Fruit fly (Drosophila melanogaster) whole organism, adult: ENCODE measurements around the gene RpL34a.
A peak's percentile ranks its signal among the peaks of the same experiment; 100 is the strongest.

ENCODE experiments used
- CG11617 ChIP-seq: fragments of 200-800 bp; sonication (Bioruptor generic); optimal IDR thresholded peaks from 2 replicates; lab custom pipeline; 2017; ENCODE audit warnings: mild to moderate bottlenecking, missing biosample characterization, missing genetic modification reagents, missing genetic modification characterization
- CG12768 ChIP-seq: fragments of 200-800 bp; sonication (Bioruptor generic); optimal IDR thresholded peaks from 2 replicates; lab custom pipeline; 2017; ENCODE audit warnings: missing biosample characterization, missing genetic modification characterization, mild to moderate bottlenecking, moderate library complexity, missing genetic modification reagents
- CG14711 ChIP-seq: fragments of 200-800 bp; sonication (Bioruptor generic); optimal IDR thresholded peaks from 2 replicates; lab custom pipeline; 2018; ENCODE audit warnings: missing biosample characterization, mild to moderate bottlenecking, missing genetic modification characterization, moderate library complexity
- CG1620 ChIP-seq: fragments of 200-800 bp; sonication (Bioruptor generic); optimal IDR thresholded peaks from 2 replicates; lab custom pipeline; 2016; ENCODE audit warnings: missing biosample characterization, missing genetic modification characterization
- CG33017 ChIP-seq: fragments of 200-800 bp; sonication (Bioruptor generic); optimal IDR thresholded peaks from 2 replicates; lab custom pipeline; 2018; ENCODE audit warnings: missing biosample characterization, mild to moderate bottlenecking, missing genetic modification characterization, moderate library complexity
- CG5204 ChIP-seq: fragments of 200-800 bp; sonication (Bioruptor generic); optimal IDR thresholded peaks from 2 replicates; lab custom pipeline; 2016; ENCODE audit warnings: missing biosample characterization, missing genetic modification characterization
- CG7045 ChIP-seq: fragments of 200-800 bp; sonication (Bioruptor generic); optimal IDR thresholded peaks from 2 replicates; lab custom pipeline; 2017; ENCODE audit warnings: missing biosample characterization, mild to moderate bottlenecking, missing genetic modification characterization
- CG7101 ChIP-seq: fragments of 200-800 bp; sonication (Bioruptor generic); optimal IDR thresholded peaks from 2 replicates; lab custom pipeline; 2018; ENCODE audit warnings: missing biosample characterization, mild to moderate bottlenecking, missing genetic modification characterization, moderate library complexity
- Clk ChIP-seq: fragments of 200-800 bp; sonication (Bioruptor generic); optimal IDR thresholded peaks from 2 replicates; lab custom pipeline; 2017; ENCODE audit warnings: missing biosample characterization, missing genetic modification characterization
- Crg-1 ChIP-seq: fragments of 200-800 bp; sonication (Bioruptor generic); optimal IDR thresholded peaks from 2 replicates; lab custom pipeline; 2016; ENCODE audit warnings: missing biosample characterization, missing genetic modification characterization
- Hr96 ChIP-seq: fragments of 200-800 bp; sonication (Bioruptor generic); optimal IDR thresholded peaks from 2 replicates; lab custom pipeline; 2016; ENCODE audit warnings: missing biosample characterization, missing genetic modification characterization
- Mnt ChIP-seq: fragments of 200-800 bp; sonication (Bioruptor generic); optimal IDR thresholded peaks from 2 replicates; lab custom pipeline; 2016; ENCODE audit warnings: missing biosample characterization, mild to moderate bottlenecking, missing genetic modification characterization
- bab1 ChIP-seq: fragments of 200-800 bp; sonication (Bioruptor generic); optimal IDR thresholded peaks from 3 replicates; lab custom pipeline; 2019; ENCODE audit warnings: missing biosample characterization, mild to moderate bottlenecking, missing genetic modification characterization, moderate library complexity
- cic ChIP-seq: fragments of 200-800 bp; sonication (Bioruptor generic); optimal IDR thresholded peaks from 2 replicates; lab custom pipeline; 2017; ENCODE audit warnings: missing biosample characterization, mild to moderate bottlenecking, missing genetic modification characterization, moderate library complexity
- cnc ChIP-seq, 2 experiments: fragments of >200 bp; optimal IDR thresholded peaks; 2 replicates each; lab custom pipeline; 2017
- kay ChIP-seq: fragments of 200-800 bp; sonication (Bioruptor generic); peaks from one replicate; lab custom pipeline; 2016; ENCODE audit warnings: missing biosample characterization, missing genetic modification characterization, borderline replicate concordance
- ovo ChIP-seq: fragments of 200-800 bp; sonication (Bioruptor generic); optimal IDR thresholded peaks from 2 replicates; lab custom pipeline; 2016; ENCODE audit warnings: missing biosample characterization, missing genetic modification characterization
- pad ChIP-seq: fragments of 200-800 bp; sonication (Bioruptor generic); optimal IDR thresholded peaks from 3 replicates; lab custom pipeline; 2017; ENCODE audit warnings: missing biosample characterization, missing genetic modification characterization, mild to moderate bottlenecking, moderate library complexity, missing genetic modification reagents
- tj ChIP-seq: fragments of 200-800 bp; sonication (Bioruptor generic); optimal IDR thresholded peaks from 3 replicates; lab custom pipeline; 2017; ENCODE audit warnings: missing biosample characterization, mild to moderate bottlenecking, missing genetic modification characterization, moderate library complexity
- toe ChIP-seq: fragments of 200-800 bp; sonication (Bioruptor generic); optimal IDR thresholded peaks from 2 replicates; lab custom pipeline; 2016; ENCODE audit warnings: missing biosample characterization, missing genetic modification characterization

The RpL34a gene

DNA sequence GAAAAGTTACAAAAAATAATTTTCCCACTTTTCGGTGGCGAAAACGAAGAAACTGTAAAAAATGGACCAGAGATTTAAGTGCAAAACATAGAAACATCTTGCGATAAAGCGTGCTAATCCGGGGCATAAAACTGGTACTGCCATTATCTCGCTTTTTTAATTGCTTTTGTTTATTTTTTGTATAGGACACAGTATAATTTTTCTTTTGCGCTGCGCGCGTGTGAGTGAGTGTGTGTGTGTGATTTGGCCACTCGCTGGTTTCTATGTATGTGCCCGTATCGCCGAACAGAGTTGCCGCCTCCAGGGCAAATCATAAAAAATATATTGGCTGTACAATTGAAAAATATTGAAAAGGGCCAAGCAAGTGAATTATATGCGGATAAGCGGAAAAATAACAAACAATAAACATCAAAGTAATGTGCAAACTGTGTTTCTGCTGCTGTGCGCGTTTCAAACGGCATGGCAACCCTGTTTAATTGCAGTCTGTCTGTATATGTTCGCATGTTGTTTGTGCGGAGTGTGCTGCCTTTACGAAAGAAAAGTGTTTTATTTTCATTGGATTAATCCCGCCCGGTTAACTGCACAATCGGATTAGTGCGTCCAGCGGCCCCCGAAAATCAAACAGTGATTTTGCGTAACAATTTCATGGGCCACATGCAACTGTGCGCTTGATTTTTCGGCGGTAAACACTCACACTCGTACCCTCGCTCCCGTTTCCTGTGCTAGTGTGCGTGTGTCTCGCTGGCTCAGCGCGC, 16.8 kb downstream of the RpL34a start:
- TF ChIP-seq bab1 (GFP tag; lab: Kevin White, UChicago): peak; percentile 93
- no peak for TF ChIP-seq cnc (optimal IDR thresholded peaks at IDR 0.05; lab: Kevin White, UChicago)
- peak; percentile 91 for TF ChIP-seq Mnt (GFP tag; lab: Kevin White, UChicago)
- TF ChIP-seq toe (GFP tag; lab: Kevin White, UChicago): peak; percentile 96
- peak; percentile 100 for TF ChIP-seq CG14711 (tag; lab: Kevin White, UChicago)
- peak; percentile 70 for TF ChIP-seq pad (GFP tag; lab: Kevin White, UChicago)
- TF ChIP-seq CG5204 (GFP tag; lab: Kevin White, UChicago): peak; percentile 96
- TF ChIP-seq kay (GFP tag; lab: Kevin White, UChicago): no peak
- TF ChIP-seq CG7045 (GFP tag; lab: Kevin White, UChicago): peak; percentile 93
- peak; percentile 90 for TF ChIP-seq CG33017 (tag; lab: Kevin White, UChicago)
- TF ChIP-seq ovo (GFP tag; lab: Kevin White, UChicago): peak; percentile 67
- peak; percentile 96 for TF ChIP-seq Hr96 (GFP tag; lab: Kevin White, UChicago)
- peak; percentile 93 for TF ChIP-seq CG12768 (GFP tag; lab: Kevin White, UChicago)
- TF ChIP-seq Clk: peak; percentile 82
- peak; percentile 81 for TF ChIP-seq tj (GFP tag; lab: Kevin White, UChicago)
- peak; percentile 92 for TF ChIP-seq Crg-1 (GFP tag; lab: Kevin White, UChicago)
- TF ChIP-seq cic (GFP tag; lab: Kevin White, UChicago): peak; percentile 54
- TF ChIP-seq CG7101: peak; percentile 92
- peak; percentile 95 for TF ChIP-seq CG11617 (GFP tag; lab: Kevin White, UChicago)
- peak; percentile 87 for TF ChIP-seq CG1620 (GFP tag; lab: Kevin White, UChicago)

dm6 chr3R:26041417-26042101, 17.5 kb downstream of the RpL34a start, which contains the start of gene gro:
TSS of gene gro (plus strand) at chr3R:26041736.
- TF ChIP-seq Crg-1 (GFP tag; lab: Kevin White, UChicago) (peak; percentile 86), Clk (peak; percentile 68), CG12768 (GFP tag; lab: Kevin White, UChicago) (peak; percentile 40), CG5204 (GFP tag; lab: Kevin White, UChicago) (peak; percentile 80), tj (GFP tag; lab: Kevin White, UChicago) (no peak), toe (GFP tag; lab: Kevin White, UChicago) (peak; percentile 88), CG7101 (peak; percentile 68), bab1 (GFP tag; lab: Kevin White, UChicago) (peak; percentile 62), pad (GFP tag; lab: Kevin White, UChicago) (peak; percentile 65), ovo (GFP tag; lab: Kevin White, UChicago) (peak; percentile 79), CG33017 (tag; lab: Kevin White, UChicago) (peak; percentile 60), cic (GFP tag; lab: Kevin White, UChicago) (no peak), CG7045 (GFP tag; lab: Kevin White, UChicago) (peak; percentile 65), kay (GFP tag; lab: Kevin White, UChicago) (peak; percentile 91), Mnt (GFP tag; lab: Kevin White, UChicago) (peak; percentile 79), Hr96 (GFP tag; lab: Kevin White, UChicago) (peak; percentile 74), CG14711 (tag; lab: Kevin White, UChicago) (no peak), CG11617 (GFP tag; lab: Kevin White, UChicago) (peak; percentile 22), CG1620 (GFP tag; lab: Kevin White, UChicago) (peak; percentile 86), cnc (optimal IDR thresholded peaks at IDR 0.05; lab: Kevin White, UChicago) (no peak)

dm6 chr3R:26039793-26040335, 19.2 kb downstream of the RpL34a start:
- TF ChIP-seq bab1 (GFP tag; lab: Kevin White, UChicago) (no peak), cic (GFP tag; lab: Kevin White, UChicago) (no peak), CG33017 (tag; lab: Kevin White, UChicago) (no peak), CG7045 (GFP tag; lab: Kevin White, UChicago) (no peak), ovo (GFP tag; lab: Kevin White, UChicago) (no peak), CG11617 (GFP tag; lab: Kevin White, UChicago) (no peak), CG12768 (GFP tag; lab: Kevin White, UChicago) (no peak), Mnt (GFP tag; lab: Kevin White, UChicago) (no peak), CG5204 (GFP tag; lab: Kevin White, UChicago) (no peak), tj (GFP tag; lab: Kevin White, UChicago) (no peak), CG7101 (no peak), Hr96 (GFP tag; lab: Kevin White, UChicago) (no peak), toe (GFP tag; lab: Kevin White, UChicago) (no peak), Clk (no peak), cnc (optimal IDR thresholded peaks at IDR 0.05; lab: Kevin White, UChicago) (no peak), pad (GFP tag; lab: Kevin White, UChicago) (no peak)

DNA sequence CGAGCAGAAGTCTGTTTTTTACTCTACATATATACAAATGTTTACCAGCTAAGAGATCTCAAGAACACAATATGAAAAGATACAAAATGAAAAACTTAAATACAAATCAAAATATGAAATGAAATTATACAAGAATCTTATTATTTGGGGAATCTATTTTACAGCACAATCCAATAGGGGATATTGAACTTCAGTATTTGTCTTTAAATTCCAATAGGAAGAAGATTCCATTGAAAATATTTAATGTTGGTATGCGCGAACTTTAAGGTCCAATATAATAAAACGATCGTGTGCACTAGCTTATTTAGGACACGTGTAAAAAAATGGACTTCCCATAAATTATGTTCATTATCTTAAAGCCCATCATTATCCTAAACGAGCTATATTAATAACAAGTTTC, 21.2 kb downstream of the RpL34a start:
- TF ChIP-seq Crg-1 (GFP tag; lab: Kevin White, UChicago) (no peak), CG14711 (tag; lab: Kevin White, UChicago) (no peak), tj (GFP tag; lab: Kevin White, UChicago) (no peak), CG7101 (no peak), CG12768 (GFP tag; lab: Kevin White, UChicago) (no peak), CG7045 (GFP tag; lab: Kevin White, UChicago) (no peak), cic (GFP tag; lab: Kevin White, UChicago) (no peak)
